Worm (Caenorhabditis elegans): ENCODE results near the gene scvp-1.

ce11 chrV:10929511-10929910 lies 1.6 kb downstream of the scvp-1 start, which contains the start of gene F58B4.3:
- TF ChIP-seq hmg-4 (GFP tag; optimal IDR thresholded peaks at IDR 0.05) (no peak), ama-1 (optimal IDR thresholded peaks at IDR 0.05) (no peak), hmbx-1 (tag; optimal IDR thresholded peaks at IDR 0.05) (no peak), aly-1 (tag; optimal IDR thresholded peaks at IDR 0.05) (no peak), ets-7 (tag; optimal IDR thresholded peaks at IDR 0.05) (no peak)

Measured in whole organism, early embryonic.